Worm (Caenorhabditis elegans): ENCODE results near the gene srd-11.

srd-11 gene

DNA sequence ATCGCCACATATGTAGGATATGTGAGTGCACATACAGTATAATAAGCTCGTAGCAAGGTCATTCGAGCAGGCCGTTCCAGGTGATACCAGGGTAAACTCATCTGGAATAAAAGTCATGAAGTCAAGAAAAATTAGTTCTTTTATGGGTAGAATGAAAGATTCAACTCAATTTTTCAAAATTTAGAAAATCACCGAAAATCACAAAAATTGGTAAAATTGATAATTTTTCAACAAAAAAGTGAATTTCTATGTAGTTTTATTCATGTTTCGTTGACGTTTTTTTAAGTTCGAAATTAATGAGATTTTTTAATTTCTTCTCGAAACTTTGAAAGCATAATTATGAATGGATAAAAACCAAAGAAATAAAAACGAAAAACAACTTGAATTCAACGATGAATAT lies 2.1 kb upstream of the srd-11 start, which contains the start of gene F53F4.16:
F53F4.16 (minus strand) TSS at position 101 of the 400 bp plus-strand sequence.
- TF ChIP-seq hlh-15 (tag; optimal IDR thresholded peaks at IDR 0.05): no peak
- no peak for TF ChIP-seq eyg-1 (tag; optimal IDR thresholded peaks at IDR 0.05)
- no peak for TF ChIP-seq gmeb-2 (tag; optimal IDR thresholded peaks at IDR 0.05)
- no peak for TF ChIP-seq unc-55 (GFP tag; optimal IDR thresholded peaks at IDR 0.05)
- no peak for TF ChIP-seq hlh-30 (tag; optimal IDR thresholded peaks at IDR 0.05; ENCODE audit: insufficient read depth)

ce11 chrV:13620676-13621075 lies 1.0 kb upstream of the srd-11 start, which contains the start of gene F53F4.15:
Gene F53F4.15 (plus strand): TSS chrV:13620976.
- TF ChIP-seq ahr-1 (tag; optimal IDR thresholded peaks at IDR 0.05) (no peak), pqm-1 (tag; optimal IDR thresholded peaks at IDR 0.05) (no peak), hlh-30 (tag; optimal IDR thresholded peaks at IDR 0.05; ENCODE audit: insufficient read depth) (no peak), ceh-9 (tag; optimal IDR thresholded peaks at IDR 0.05) (no peak), ceh-24 (tag; optimal IDR thresholded peaks at IDR 0.05) (no peak), pros-1 (tag; optimal IDR thresholded peaks at IDR 0.05) (no peak), ttx-3 (tag; optimal IDR thresholded peaks at IDR 0.05) (no peak)

DNA sequence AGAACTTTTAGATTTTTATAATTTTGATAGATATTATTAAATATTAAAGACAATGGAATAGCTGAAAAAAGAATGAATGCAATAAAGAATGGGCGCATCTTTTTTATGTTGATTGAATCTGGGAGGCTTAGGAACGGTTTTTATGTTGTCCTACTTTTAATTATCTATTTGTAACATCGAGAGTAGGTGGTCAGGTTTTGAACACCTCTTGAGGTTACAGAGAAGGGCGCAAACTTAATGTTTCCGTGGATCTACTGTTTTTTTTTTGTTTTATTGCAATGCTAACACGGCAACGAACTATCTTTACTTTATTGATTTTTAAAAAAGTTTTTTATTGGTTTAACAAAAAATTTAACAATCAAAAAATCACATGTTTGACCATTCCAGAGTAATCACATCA lies 5.8 kb downstream of the srd-11 start, which contains the start of gene F53F4.7:
F53F4.7 (minus strand) TSS at position 101 of the 400 bp plus-strand sequence.
- TF ChIP-seq unc-86 (tag; optimal IDR thresholded peaks at IDR 0.05) (no peak), K02D7.2 (tag; optimal IDR thresholded peaks at IDR 0.05) (no peak), ztf-16 (tag; optimal IDR thresholded peaks at IDR 0.05) (no peak)

ce11 chrV:13611782-13612181 lies 7.9 kb downstream of the srd-11 start, which contains the start of gene spig-9:
Gene spig-9 (minus strand): TSS chrV:13611882.
- TF ChIP-seq nfya-1 (tag; optimal IDR thresholded peaks at IDR 0.05) (no peak), ceh-9 (tag; optimal IDR thresholded peaks at IDR 0.05) (no peak), pha-2 (tag; optimal IDR thresholded peaks at IDR 0.05) (no peak), C38D4.7 (GFP tag; optimal IDR thresholded peaks at IDR 0.05) (no peak), hlh-8 (tag; optimal IDR thresholded peaks at IDR 0.05) (no peak), mec-3 (tag; optimal IDR thresholded peaks at IDR 0.05; ENCODE audit: borderline replicate concordance) (no peak), ceh-6 (GFP tag; optimal IDR thresholded peaks at IDR 0.05) (no peak), nhr-11 (tag; optimal IDR thresholded peaks at IDR 0.05) (no peak), pag-3 (tag; optimal IDR thresholded peaks at IDR 0.05; ENCODE audit: borderline replicate concordance) (no peak), ceh-14 (tag; optimal IDR thresholded peaks at IDR 0.05) (no peak), T23F11.4 (GFP tag; optimal IDR thresholded peaks at IDR 0.05) (no peak), unc-86 (tag; optimal IDR thresholded peaks at IDR 0.05) (no peak), K02D7.2 (tag; optimal IDR thresholded peaks at IDR 0.05) (no peak), pros-1 (tag; optimal IDR thresholded peaks at IDR 0.05) (no peak), hlh-15 (tag; optimal IDR thresholded peaks at IDR 0.05) (no peak), dmd-4 (tag; optimal IDR thresholded peaks at IDR 0.05; ENCODE audit: borderline replicate concordance) (no peak), F13H6.1 (tag; optimal IDR thresholded peaks at IDR 0.05) (no peak), elt-2 (tag; optimal IDR thresholded peaks at IDR 0.05) (no peak), lim-6 (tag; optimal IDR thresholded peaks at IDR 0.05) (no peak), ttx-3 (tag; optimal IDR thresholded peaks at IDR 0.05) (no peak)

ce11 chrV:13609806-13610205 lies 9.8 kb downstream of the srd-11 start:
- TF ChIP-seq eyg-1 (tag; optimal IDR thresholded peaks at IDR 0.05) (no peak), ceh-6 (GFP tag; optimal IDR thresholded peaks at IDR 0.05) (no peak), hlh-15 (tag; optimal IDR thresholded peaks at IDR 0.05) (no peak), elt-2 (tag; optimal IDR thresholded peaks at IDR 0.05) (no peak), lim-6 (tag; optimal IDR thresholded peaks at IDR 0.05) (no peak)

ce11 chrV:13608486-13608885 lies 11.2 kb downstream of the srd-11 start:
- no peak for TF ChIP-seq npax-4 (tag; optimal IDR thresholded peaks at IDR 0.05)
- no peak for TF ChIP-seq syd-9 (tag; optimal IDR thresholded peaks at IDR 0.05)
- TF ChIP-seq ceh-18 (tag; optimal IDR thresholded peaks at IDR 0.05): no peak
- TF ChIP-seq ceh-14 (tag; optimal IDR thresholded peaks at IDR 0.05): no peak
- no peak for TF ChIP-seq F13H6.1 (tag; optimal IDR thresholded peaks at IDR 0.05)
- no peak for TF ChIP-seq ets-4 (tag; optimal IDR thresholded peaks at IDR 0.05)
- TF ChIP-seq hlh-15 (tag; optimal IDR thresholded peaks at IDR 0.05): no peak
- TF ChIP-seq ceh-48 (tag; optimal IDR thresholded peaks at IDR 0.05): no peak
- no peak for TF ChIP-seq pqm-1 (tag; optimal IDR thresholded peaks at IDR 0.05)
